Worm (Caenorhabditis elegans): Measurements from ENCODE around the gene srsx-35.
A peak's percentile ranks its signal among the peaks of the same experiment; 100 is the strongest.

Gene srsx-35

ce11 chrV:20656626-20657025 is 24.6 kb upstream of the srsx-35 start:
- TF ChIP-seq skn-1 (tag; optimal IDR thresholded peaks at IDR 0.05) (no peak), C34B4.2 (tag; optimal IDR thresholded peaks at IDR 0.05) (no peak), grh-1 (GFP tag; IDR thresholded peaks at IDR 0.05) (no peak), nhr-85 (tag) (no peak), nhr-76 (tag; optimal IDR thresholded peaks at IDR 0.05) (no peak), fkh-8 (tag; optimal IDR thresholded peaks at IDR 0.05) (no peak), nhr-20 (tag; optimal IDR thresholded peaks at IDR 0.05) (no peak), pax-3 (tag; optimal IDR thresholded peaks at IDR 0.05) (no peak), elt-3 (tag; optimal IDR thresholded peaks at IDR 0.05) (no peak), ama-1 (optimal IDR thresholded peaks at IDR 0.05) (no peak), fos-1 (tag; optimal IDR thresholded peaks at IDR 0.05) (no peak)

- TF ChIP-seq egl-27 (tag; optimal IDR thresholded peaks at IDR 0.05) (no peak), elt-3 (tag; optimal IDR thresholded peaks at IDR 0.05) (peak in 1 of 6 experiments; percentile 47), aly-2 (tag; optimal IDR thresholded peaks at IDR 0.05) (no peak), lin-35 (GFP tag; optimal IDR thresholded peaks at IDR 0.05) (peak in 1 of 2 experiments; percentile 13)
These were observed 21.2 kb upstream of the srsx-35 start, which contains the start of gene W01F3.2 for ce11 chrV:20660025-20660424. Gene W01F3.2, plus strand, starts transcription at chrV:20660325.

ce11 chrV:20662474-20662873 is 18.7 kb upstream of the srsx-35 start:
- TF ChIP-seq rnt-1 (tag; optimal IDR thresholded peaks at IDR 0.05) (no peak), blmp-1 (tag; optimal IDR thresholded peaks at IDR 0.05) (peak; percentile 90)

- no peak for TF ChIP-seq fkh-10 (GFP tag; optimal IDR thresholded peaks at IDR 0.05)
- TF ChIP-seq blmp-1 (tag; optimal IDR thresholded peaks at IDR 0.05): peak; percentile 74
These were observed 17.5 kb upstream of the srsx-35 start for ce11 chrV:20663736-20664135.

ce11 chrV:20664930-20665329 is 16.3 kb upstream of the srsx-35 start:
- TF ChIP-seq nhr-90 (tag; optimal IDR thresholded peaks at IDR 0.05; ENCODE audit: poor library complexity): no peak
- TF ChIP-seq C16A3.4 (tag; optimal IDR thresholded peaks at IDR 0.05): no peak
- TF ChIP-seq blmp-1 (tag; optimal IDR thresholded peaks at IDR 0.05): peak; percentile 99
- TF ChIP-seq efl-3 (GFP tag; optimal IDR thresholded peaks at IDR 0.05): no peak

ce11 chrV:20666905-20667304 is 14.3 kb upstream of the srsx-35 start, which contains the start of gene mlt-11:
Gene mlt-11, plus strand, starts transcription at chrV:20667205.
- TF ChIP-seq lir-3 (tag; optimal IDR thresholded peaks at IDR 0.05; ENCODE audit: poor library complexity) (no peak), fos-1 (tag; optimal IDR thresholded peaks at IDR 0.05) (no peak), sox-4 (tag; optimal IDR thresholded peaks at IDR 0.05) (no peak), egl-13 (tag; optimal IDR thresholded peaks at IDR 0.05) (no peak), blmp-1 (tag; optimal IDR thresholded peaks at IDR 0.05) (peak; percentile 76), tbx-2 (tag; optimal IDR thresholded peaks at IDR 0.05) (no peak)

ce11 chrV:20670625-20671024 is 10.6 kb upstream of the srsx-35 start:
- TF ChIP-seq efl-1 (optimal IDR thresholded peaks at IDR 0.05) (no peak), efl-1 (GFP tag; optimal IDR thresholded peaks at IDR 0.05 in 1 of 2) (peak in 1 of 2 experiments; percentile 73), snu-23 (GFP tag; optimal IDR thresholded peaks at IDR 0.05) (no peak), xbp-1 (tag; optimal IDR thresholded peaks at IDR 0.05) (no peak)

ce11 chrV:20680189-20680588 is 1.0 kb upstream of the srsx-35 start:
- TF ChIP-seq fkh-8 (tag; optimal IDR thresholded peaks at IDR 0.05) (peak; percentile 31), jun-1 (tag; optimal IDR thresholded peaks at IDR 0.05) (no peak)

Data from whole organism, L1 larva.